Fruit fly (Drosophila melanogaster): Measurements from ENCODE around the gene Stip1.

The Stip1 gene

DNA sequence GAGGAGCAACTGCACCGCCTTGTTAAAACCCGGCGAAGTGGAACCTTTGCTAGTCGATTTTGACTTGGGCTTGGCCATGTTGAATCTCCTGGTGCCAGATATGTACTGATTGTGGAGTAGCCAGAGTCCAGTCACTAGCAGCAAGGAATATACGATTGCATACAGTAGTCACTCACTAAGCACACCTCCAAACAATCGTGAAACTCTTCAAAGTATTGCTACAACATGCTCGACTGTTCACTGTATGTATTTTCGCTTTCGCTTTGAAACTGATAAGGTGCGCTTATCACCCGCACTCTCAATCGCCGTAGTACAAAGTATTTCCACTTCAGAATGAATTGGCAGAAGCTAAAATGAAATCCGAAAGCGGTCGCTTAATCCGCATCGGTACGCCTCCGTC is 8.5 kb upstream of the Stip1 start (continued):
- TF ChIP-seq CG11560 (tag; IDR thresholded peaks at IDR 0.05), result no peak; the same call in 2 of the 3 replicates
- no peak for TF ChIP-seq zen2 (GFP tag; IDR thresholded peaks at IDR 0.05; ENCODE audit: partially characterized antibody)
- no peak for TF ChIP-seq bigmax (GFP tag; optimal IDR thresholded peaks at IDR 0.05)
- TF ChIP-seq CG32532 (GFP tag; IDR thresholded peaks at IDR 0.05), result peak; percentile 84
- peak; percentile 60 for TF ChIP-seq Dad (GFP tag; optimal IDR thresholded peaks at IDR 0.05)
- peak; percentile 56 for TF ChIP-seq CG9817 (tag; optimal IDR thresholded peaks at IDR 0.05)
- 0 out of 2 replicates have a peak, but pooled peaks have one; percentile 29 for TF ChIP-seq danr (GFP tag; IDR thresholded peaks at IDR 0.05)
- TF ChIP-seq slbo (GFP tag; IDR thresholded peaks at IDR 0.05), result peak; percentile 92
- TF ChIP-seq Nf-YB (GFP tag; optimal IDR thresholded peaks at IDR 0.05), result no peak
- TF ChIP-seq Oaz (GFP tag; IDR thresholded peaks at IDR 0.05), result no peak
- peak; percentile 75 for TF ChIP-seq Optix (GFP tag; IDR thresholded peaks at IDR 0.05)
- TF ChIP-seq inv (GFP tag; IDR thresholded peaks at IDR 0.05; ENCODE audit: partially characterized antibody), result no peak
- 0 out of 2 replicates have a peak, but pooled peaks have one; percentile 18 for TF ChIP-seq stc (GFP tag; IDR thresholded peaks at IDR 0.05)
- TF ChIP-seq tio (GFP tag; optimal IDR thresholded peaks at IDR 0.05), result no peak
- peak; percentile 47 for TF ChIP-seq CG17829 (tag; optimal IDR thresholded peaks at IDR 0.05)
- no peak for TF ChIP-seq CG10267 (tag; optimal IDR thresholded peaks at IDR 0.05)
- no peak for TF ChIP-seq Bdp1 (GFP tag; optimal IDR thresholded peaks at IDR 0.05)
- TF ChIP-seq sr (GFP tag; IDR thresholded peaks at IDR 0.05), result peak; percentile 30; the same call in 1 of the 3 replicates
- peak; percentile 19 for TF ChIP-seq CG8924 (tag; optimal IDR thresholded peaks at IDR 0.05)
- no peak for TF ChIP-seq hkb (optimal IDR thresholded peaks at IDR 0.05)
- peak; percentile 75 for TF ChIP-seq hkb (GFP tag; IDR thresholded peaks at IDR 0.05)
- TF ChIP-seq Rfx (GFP tag; IDR thresholded peaks at IDR 0.05), result peak; percentile 88
- TF ChIP-seq Hr51 (GFP tag; optimal IDR thresholded peaks at IDR 0.05), result peak; percentile 1 to 44
- no peak for TF ChIP-seq sna (GFP tag; IDR thresholded peaks at IDR 0.05; ENCODE audit: partially characterized antibody)
- no peak for TF ChIP-seq ac (GFP tag; optimal IDR thresholded peaks at IDR 0.05)
- TF ChIP-seq BEAF-32 (GFP tag; optimal IDR thresholded peaks at IDR 0.05), result no peak
- peak; percentile 4 for TF ChIP-seq fd3F (GFP tag; optimal IDR thresholded peaks at IDR 0.05)
- TF ChIP-seq CG5180 (GFP tag; optimal IDR thresholded peaks at IDR 0.05), result no peak
- peak; percentile 61 for TF ChIP-seq tin (GFP tag; optimal IDR thresholded peaks at IDR 0.05)
- TF ChIP-seq pnt (GFP tag; optimal IDR thresholded peaks at IDR 0.05), result peak; percentile 50
- no peak for TF ChIP-seq jing (GFP tag; optimal IDR thresholded peaks at IDR 0.05)
- TF ChIP-seq CG4424 (GFP tag; optimal IDR thresholded peaks at IDR 0.05), result peak; percentile 29
- TF ChIP-seq CG6654 (GFP tag; optimal IDR thresholded peaks at IDR 0.05), result no peak
- TF ChIP-seq CG7963 (GFP tag; IDR thresholded peaks at IDR 0.05; ENCODE audit: partially characterized antibody), result no peak
- TF ChIP-seq Sox100B (GFP tag; optimal IDR thresholded peaks at IDR 0.05), result no peak
- no peak for TF ChIP-seq CG14965 (GFP tag; optimal IDR thresholded peaks at IDR 0.05; ENCODE audit: borderline replicate concordance)
- peak; percentile 59; the same call in 1 of the 2 replicates for TF ChIP-seq CG4730 (GFP tag; IDR thresholded peaks at IDR 0.05)
- no peak for TF ChIP-seq TFAM (GFP tag; optimal IDR thresholded peaks at IDR 0.05)
- peak; percentile 80 for TF ChIP-seq ranshi (GFP tag; IDR thresholded peaks at IDR 0.05)
- no peak for TF ChIP-seq CG14860 (GFP tag; IDR thresholded peaks at IDR 0.05; ENCODE audit: partially characterized antibody)
- TF ChIP-seq Chrac-16 (GFP tag; optimal IDR thresholded peaks at IDR 0.05), result peak; percentile 58
- peak; percentile 36 for TF ChIP-seq Oli (tag; optimal IDR thresholded peaks at IDR 0.05)
- TF ChIP-seq Ets65A (GFP tag), result peak; percentile 69
- peak; percentile 62; the same call in 2 of the 3 replicates for TF ChIP-seq H15 (GFP tag; IDR thresholded peaks at IDR 0.05)
- no peak for TF ChIP-seq Tbp (GFP tag; optimal IDR thresholded peaks at IDR 0.05)
- TF ChIP-seq ATbp (GFP tag; optimal IDR thresholded peaks at IDR 0.05), result peak; percentile 45
- peak; percentile 70; the same call in 2 of the 3 replicates for TF ChIP-seq ase (GFP tag; IDR thresholded peaks at IDR 0.05)
- no peak for TF ChIP-seq Lpt (GFP tag; optimal IDR thresholded peaks at IDR 0.05)
- no peak for TF ChIP-seq CG16813 (GFP tag; IDR thresholded peaks at IDR 0.05; ENCODE audit: partially characterized antibody)
- peak; percentile 63 for TF ChIP-seq Blimp-1 (GFP tag; optimal IDR thresholded peaks at IDR 0.05)
